Fruit fly (Drosophila melanogaster): ENCODE results near the gene CG18213.
A peak's percentile ranks its signal among the peaks of the same experiment; 100 is the strongest.

CG18213 gene

DNA sequence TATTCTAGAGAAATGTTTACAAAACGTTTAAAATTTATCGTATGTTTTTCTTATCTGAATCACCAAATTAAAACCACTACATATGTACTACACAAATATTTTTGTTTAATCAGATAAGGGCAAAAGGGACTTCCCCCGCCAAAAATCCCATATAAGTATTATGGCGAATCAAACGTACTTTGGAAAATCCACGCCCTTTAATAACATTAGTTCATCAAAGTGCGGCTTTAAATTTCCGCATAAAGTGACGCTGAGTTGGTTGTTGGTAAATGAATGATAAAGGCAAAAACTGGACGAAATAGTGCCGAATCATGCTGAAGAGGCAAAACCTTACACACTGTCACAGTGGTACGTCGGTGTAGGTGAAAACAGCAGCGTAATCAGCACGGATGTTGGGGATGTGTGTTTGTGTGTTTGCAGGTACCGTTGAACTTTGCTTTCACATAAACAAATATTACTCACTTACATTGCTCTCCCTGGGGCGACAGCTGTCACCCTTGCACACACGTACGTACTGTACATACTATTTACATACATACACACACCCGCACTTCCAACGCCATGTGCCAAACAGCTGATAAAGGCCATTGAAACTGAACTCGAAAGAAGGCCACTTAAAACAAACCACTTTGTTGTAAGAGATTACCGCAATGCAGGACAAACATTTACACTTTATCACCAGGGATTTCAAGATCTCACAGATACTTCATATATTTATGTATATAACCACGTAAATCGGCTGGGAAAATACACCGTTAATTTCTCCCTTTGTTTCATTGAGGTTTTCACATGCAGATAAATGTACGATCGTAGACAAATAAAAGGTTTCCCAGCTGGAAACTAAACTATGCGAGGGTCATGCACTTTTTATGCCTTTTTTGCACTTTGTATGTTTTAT is 39.2 kb upstream of the CG18213 start:
- TF ChIP-seq jim (GFP tag; optimal IDR thresholded peaks at IDR 0.05), result no peak
- TF ChIP-seq GATAd (GFP tag; optimal IDR thresholded peaks at IDR 0.05), result no peak
- TF ChIP-seq Sp1 (GFP tag; optimal IDR thresholded peaks at IDR 0.05), result no peak
- TF ChIP-seq brk (GFP tag; optimal IDR thresholded peaks at IDR 0.05), result no peak
- TF ChIP-seq CG32264 (GFP tag; optimal IDR thresholded peaks at IDR 0.05), result no peak
- no peak for TF ChIP-seq woc (GFP tag; optimal IDR thresholded peaks at IDR 0.05)
- TF ChIP-seq Hnf4 (GFP tag; optimal IDR thresholded peaks at IDR 0.05), result no peak
- no peak for TF ChIP-seq CrebA (GFP tag; optimal IDR thresholded peaks at IDR 0.05; ENCODE audit: borderline replicate concordance)
- TF ChIP-seq lola (GFP tag; optimal IDR thresholded peaks at IDR 0.05), result no peak
- no peak for TF ChIP-seq tai (GFP tag; optimal IDR thresholded peaks at IDR 0.05)
- peak; percentile 56 for TF ChIP-seq Hr83 (GFP tag; optimal IDR thresholded peaks at IDR 0.05; ENCODE audit: poor library complexity, severe bottlenecking)
- TF ChIP-seq Rel (GFP tag; optimal IDR thresholded peaks at IDR 0.05), result peak; percentile 39
- TF ChIP-seq Rel (tag; optimal IDR thresholded peaks at IDR 0.05), result peak; percentile 97
- no peak for TF ChIP-seq Myc (optimal IDR thresholded peaks at IDR 0.05)
- TF ChIP-seq fru (GFP tag; optimal IDR thresholded peaks at IDR 0.05), result no peak
- no peak for TF ChIP-seq dl (GFP tag; optimal IDR thresholded peaks at IDR 0.05; ENCODE audit: insufficient read depth in 1 of 2, partially characterized antibody in 2 of 2)
- no peak for TF ChIP-seq h (GFP tag; optimal IDR thresholded peaks at IDR 0.05)
- TF ChIP-seq OdsH (GFP tag; optimal IDR thresholded peaks at IDR 0.05), result no peak
- peak in 1 of 2 experiments; percentile 0 for TF ChIP-seq foxo (GFP tag; optimal IDR thresholded peaks at IDR 0.05)
- TF ChIP-seq Dfd (GFP tag; optimal IDR thresholded peaks at IDR 0.05), result no peak
- no peak for TF ChIP-seq psq (GFP tag; optimal IDR thresholded peaks at IDR 0.05)
- TF ChIP-seq CG9705 (GFP tag; optimal IDR thresholded peaks at IDR 0.05), result no peak
- TF ChIP-seq Jra (GFP tag; optimal IDR thresholded peaks at IDR 0.05), result no peak
- TF ChIP-seq Hr78 (GFP tag; optimal IDR thresholded peaks at IDR 0.05), result no peak

DNA sequence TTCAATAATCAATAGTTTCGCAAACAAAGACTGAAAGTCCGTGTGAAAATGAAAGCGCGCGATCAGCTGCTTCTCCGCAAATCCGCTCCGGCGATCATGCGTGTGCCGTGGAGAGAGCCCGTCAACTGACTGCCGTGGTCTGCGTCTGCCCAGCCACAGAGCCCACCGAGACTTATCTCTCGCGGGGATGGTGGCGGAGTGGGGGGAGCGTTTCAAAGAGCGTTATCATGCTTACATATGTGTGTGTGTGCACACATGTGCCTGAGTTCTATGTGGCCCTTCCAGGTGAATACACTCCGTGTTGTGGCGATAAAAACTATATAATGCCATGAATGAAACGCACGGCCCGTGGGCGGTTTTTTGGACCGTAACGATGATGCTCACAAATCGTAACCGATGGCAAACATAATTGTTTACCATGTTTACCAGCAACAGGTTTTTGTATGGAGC is 38.0 kb upstream of the CG18213 start:
- TF ChIP-seq Sp1 (GFP tag; optimal IDR thresholded peaks at IDR 0.05), result peak; percentile 14
- no peak for TF ChIP-seq ey (GFP tag; optimal IDR thresholded peaks at IDR 0.05)
- TF ChIP-seq dsf (GFP tag; optimal IDR thresholded peaks at IDR 0.05; ENCODE audit: borderline replicate concordance), result no peak
- peak; percentile 44 for TF ChIP-seq h (GFP tag; optimal IDR thresholded peaks at IDR 0.05)
- TF ChIP-seq fru (GFP tag; optimal IDR thresholded peaks at IDR 0.05), result no peak
- no peak for TF ChIP-seq Vsx2 (GFP tag; optimal IDR thresholded peaks at IDR 0.05; ENCODE audit: partially characterized antibody)
- no peak for TF ChIP-seq rgr (GFP tag; optimal IDR thresholded peaks at IDR 0.05)
- no peak for TF ChIP-seq CrebA (GFP tag; optimal IDR thresholded peaks at IDR 0.05; ENCODE audit: borderline replicate concordance)
- no peak for TF ChIP-seq tai (GFP tag; optimal IDR thresholded peaks at IDR 0.05)
- no peak for TF ChIP-seq Rel (GFP tag; optimal IDR thresholded peaks at IDR 0.05)
- peak; percentile 82 for TF ChIP-seq Rel (tag; optimal IDR thresholded peaks at IDR 0.05)
- peak; percentile 48 for TF ChIP-seq Hr83 (GFP tag; optimal IDR thresholded peaks at IDR 0.05; ENCODE audit: poor library complexity, severe bottlenecking)
- no peak for TF ChIP-seq Myc (optimal IDR thresholded peaks at IDR 0.05)
- TF ChIP-seq HLH106 (tag; optimal IDR thresholded peaks at IDR 0.05), result no peak
- no peak for TF ChIP-seq sage (GFP tag; optimal IDR thresholded peaks at IDR 0.05)
- no peak for TF ChIP-seq sv (GFP tag; optimal IDR thresholded peaks at IDR 0.05)
- TF ChIP-seq brk (GFP tag; optimal IDR thresholded peaks at IDR 0.05), result no peak
- TF ChIP-seq br (GFP tag; optimal IDR thresholded peaks at IDR 0.05), result no peak
- TF ChIP-seq Hnf4 (GFP tag; optimal IDR thresholded peaks at IDR 0.05), result peak; percentile 2
- no peak for TF ChIP-seq Abd-B (GFP tag; optimal IDR thresholded peaks at IDR 0.05)

DNA sequence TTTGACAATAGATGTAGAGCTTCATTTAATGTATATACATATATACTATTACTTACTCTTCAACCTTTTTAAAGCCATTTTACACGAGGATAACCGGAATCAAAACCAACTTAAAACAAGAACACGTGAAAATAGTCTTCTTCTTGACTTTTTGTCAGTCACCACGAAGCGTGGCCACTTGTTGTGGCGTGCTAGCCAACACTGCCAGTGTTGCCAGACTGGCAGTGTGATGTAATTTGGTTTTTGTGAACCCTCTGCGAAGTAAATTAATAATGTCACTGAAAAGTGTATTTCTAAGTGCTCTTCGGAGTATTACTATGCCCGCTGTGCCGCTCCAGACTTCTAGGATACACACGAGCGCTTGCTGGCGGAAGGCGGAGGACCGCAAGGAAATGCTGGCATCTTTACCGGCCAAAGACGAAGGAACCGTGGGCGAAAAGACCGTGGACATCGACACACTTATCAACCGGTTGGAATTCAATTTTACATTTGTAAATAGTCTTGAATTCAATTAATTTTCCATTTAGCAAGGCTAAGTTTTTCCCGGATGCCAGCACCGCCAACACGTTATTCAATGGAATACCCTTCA is 32.6 kb upstream of the CG18213 start, which contains the start of the genes Ns1 and mRpS11:
Gene Ns1 (minus strand): TSS at position 150 of the 589 bp plus-strand sequence.
Gene mRpS11 (plus strand): TSS at position 207 of the 589 bp plus-strand sequence.
- TF ChIP-seq Vsx2 (GFP tag; optimal IDR thresholded peaks at IDR 0.05; ENCODE audit: partially characterized antibody) (no peak), psq (GFP tag; optimal IDR thresholded peaks at IDR 0.05) (no peak), pan (optimal IDR thresholded peaks at IDR 0.05) (no peak), Hr78 (GFP tag; optimal IDR thresholded peaks at IDR 0.05) (no peak), Jra (GFP tag; optimal IDR thresholded peaks at IDR 0.05) (no peak), ey (GFP tag; optimal IDR thresholded peaks at IDR 0.05) (peak; percentile 8), Abd-B (GFP tag; optimal IDR thresholded peaks at IDR 0.05) (no peak), CG32264 (GFP tag; optimal IDR thresholded peaks at IDR 0.05) (no peak), CG9705 (GFP tag; optimal IDR thresholded peaks at IDR 0.05) (no peak), Hnf4 (GFP tag; optimal IDR thresholded peaks at IDR 0.05) (peak; percentile 64), GATAd (GFP tag; optimal IDR thresholded peaks at IDR 0.05) (no peak), h (GFP tag; optimal IDR thresholded peaks at IDR 0.05) (peak; percentile 49), woc (GFP tag; optimal IDR thresholded peaks at IDR 0.05) (no peak), sv (GFP tag; optimal IDR thresholded peaks at IDR 0.05) (peak; percentile 24), Dfd (GFP tag; optimal IDR thresholded peaks at IDR 0.05) (no peak), CrebA (GFP tag; optimal IDR thresholded peaks at IDR 0.05; ENCODE audit: borderline replicate concordance) (no peak), jim (GFP tag; optimal IDR thresholded peaks at IDR 0.05) (no peak), rgr (GFP tag; optimal IDR thresholded peaks at IDR 0.05) (peak; percentile 71), Myc (optimal IDR thresholded peaks at IDR 0.05) (peak; percentile 57), Mio (GFP tag; optimal IDR thresholded peaks at IDR 0.05) (no peak), N (GFP tag; optimal IDR thresholded peaks at IDR 0.05) (no peak), dsf (GFP tag; optimal IDR thresholded peaks at IDR 0.05; ENCODE audit: borderline replicate concordance) (no peak), Rel (GFP tag; optimal IDR thresholded peaks at IDR 0.05) (no peak), Rel (tag; optimal IDR thresholded peaks at IDR 0.05) (peak; percentile 47), lola (GFP tag; optimal IDR thresholded peaks at IDR 0.05) (no peak), dmrt93B (GFP tag; optimal IDR thresholded peaks at IDR 0.05) (no peak), OdsH (GFP tag; optimal IDR thresholded peaks at IDR 0.05) (no peak), brk (GFP tag; optimal IDR thresholded peaks at IDR 0.05) (no peak), sage (GFP tag; optimal IDR thresholded peaks at IDR 0.05) (no peak), Hr83 (GFP tag; optimal IDR thresholded peaks at IDR 0.05; ENCODE audit: poor library complexity, severe bottlenecking) (peak; percentile 5), Dif (GFP tag; optimal IDR thresholded peaks at IDR 0.05; ENCODE audit: partially characterized antibody) (no peak), fru (GFP tag; optimal IDR thresholded peaks at IDR 0.05) (peak; percentile 38)

All from whole organism, wandering third instar larva.